Worm (Caenorhabditis elegans) whole organism, early embryonic: ENCODE results near the gene T06A10.2.

Experiments
- B0310.2 ChIP-seq: sonication (generic microtip); optimal IDR thresholded peaks from 2 replicates; lab custom pipeline; 2016; ENCODE audit warnings: mild to moderate bottlenecking, missing genetic modification characterization, missing compliant biosample characterization
- F13C5.2 ChIP-seq: sonication (generic microtip); optimal IDR thresholded peaks from 2 replicates; lab custom pipeline; 2017; ENCODE audit warnings: mild to moderate bottlenecking, missing genetic modification characterization, inconsistent platforms, missing compliant biosample characterization
- aly-1 ChIP-seq: sonication (generic microtip); optimal IDR thresholded peaks from 2 replicates; lab custom pipeline; 2016; ENCODE audit warnings: missing genetic modification characterization, missing compliant biosample characterization
- ama-1 ChIP-seq: fragments of 150-350 bp; optimal IDR thresholded peaks from 2 replicates; lab custom pipeline; 2014
- ceh-13 ChIP-seq: fragments of 200-800 bp; sonication (Bioruptor generic); optimal IDR thresholded peaks from 2 replicates; lab custom pipeline; 2018; ENCODE audit warnings: mild to moderate bottlenecking, missing genetic modification characterization, missing compliant biosample characterization
- ceh-36 ChIP-seq: sonication (generic microtip); optimal IDR thresholded peaks from 2 replicates; lab custom pipeline; 2016; ENCODE audit warnings: missing genetic modification characterization, inconsistent platforms, missing compliant biosample characterization
- ets-7 ChIP-seq: sonication (generic microtip); optimal IDR thresholded peaks from 2 replicates; lab custom pipeline; 2016; ENCODE audit warnings: missing genotype, missing genetic modification characterization, missing compliant biosample characterization
- flt-1 ChIP-seq: fragments of 200-800 bp; sonication (Bioruptor generic); IDR thresholded peaks from 2 replicates; pipeline ENCODE4 v1.3.6; 2022; ENCODE audit warnings: missing genetic modification characterization, missing compliant biosample characterization
- hmbx-1 ChIP-seq: sonication (generic microtip); optimal IDR thresholded peaks from 2 replicates; lab custom pipeline; 2016; ENCODE audit warnings: mild to moderate bottlenecking, missing genetic modification characterization, missing compliant biosample characterization
- hmg-4 ChIP-seq: fragments of 200-800 bp; sonication (Bioruptor generic); optimal IDR thresholded peaks from 2 replicates; lab custom pipeline; 2018; ENCODE audit warnings: mild to moderate bottlenecking, missing genetic modification characterization, missing compliant biosample characterization
- hnd-1 ChIP-seq: sonication (generic microtip); optimal IDR thresholded peaks from 2 replicates; lab custom pipeline; 2016; ENCODE audit warnings: missing genetic modification characterization, missing compliant biosample characterization
- pes-1 ChIP-seq: fragments of 200-800 bp; sonication (Bioruptor generic); IDR thresholded peaks from 2 replicates; pipeline ENCODE4 v1.3.6; 2022; ENCODE audit warnings: missing genetic modification reagents, missing genetic modification characterization, missing compliant biosample characterization
- scrt-1 ChIP-seq: fragments of 200-800 bp; sonication (Bioruptor generic); IDR thresholded peaks from 2 replicates; pipeline ENCODE4 v1.3.6; 2022; ENCODE audit warnings: missing genetic modification characterization, missing compliant biosample characterization
- sea-1 ChIP-seq: fragments of 200-800 bp; sonication (Bioruptor generic); conservative IDR thresholded peaks from 2 replicates; pipeline ENCODE4 v1.3.6; 2022; ENCODE audit warnings: missing genetic modification characterization, missing compliant biosample characterization
- tbx-11 ChIP-seq: fragments of 200-800 bp; sonication (Bioruptor generic); IDR thresholded peaks from 2 replicates; pipeline ENCODE4 v1.3.6; 2022; ENCODE audit warnings: missing genetic modification characterization, missing compliant biosample characterization
- tbx-37 ChIP-seq: fragments of 200-800 bp; sonication (Bioruptor generic); conservative IDR thresholded peaks from 2 replicates; pipeline ENCODE4 v1.3.6; 2022; ENCODE audit warnings: missing genetic modification reagents, missing genetic modification characterization, missing compliant biosample characterization
- tra-4 ChIP-seq: sonication (generic microtip); optimal IDR thresholded peaks from 2 replicates; lab custom pipeline; 2017; ENCODE audit warnings: missing genetic modification characterization, missing compliant biosample characterization

The T06A10.2 gene

ce11 chrIV:16936053-16936452, 40.7 kb downstream of the T06A10.2 start:
- TF ChIP-seq tbx-37 (no peak), pes-1 (GFP tag; lab: Robert Waterston, UW) (no peak), flt-1 (GFP tag; lab: Robert Waterston, UW) (no peak), sea-1 (GFP tag; lab: Robert Waterston, UW) (no peak), hnd-1 (tag; lab: Kevin White, UChicago) (no peak), F13C5.2 (tag; lab: Kevin White, UChicago) (no peak), aly-1 (no peak), hmg-4 (no peak), B0310.2 (tag; lab: Kevin White, UChicago) (no peak), ama-1 (lab: Kevin White, UChicago) (no peak), ceh-13 (GFP tag; lab: Kevin White, UChicago) (no peak), tbx-11 (no peak), tra-4 (tag; lab: Kevin White, UChicago) (no peak), ceh-36 (no peak), hmbx-1 (tag; lab: Kevin White, UChicago) (no peak), ets-7 (tag; lab: Kevin White, UChicago) (no peak), scrt-1 (no peak)

ce11 chrIV:16939001-16939400, 43.6 kb downstream of the T06A10.2 start, which contains the start of gene Y116A8C.10:
Gene Y116A8C.10, minus strand, starts transcription at chrIV:16939101.
- TF ChIP-seq hnd-1 (tag; lab: Kevin White, UChicago) (no peak), aly-1 (no peak), ceh-36 (no peak), tbx-11 (no peak), sea-1 (GFP tag; lab: Robert Waterston, UW) (no peak), scrt-1 (no peak), F13C5.2 (tag; lab: Kevin White, UChicago) (no peak), tbx-37 (no peak), ceh-13 (GFP tag; lab: Kevin White, UChicago) (no peak), pes-1 (GFP tag; lab: Robert Waterston, UW) (no peak), ama-1 (lab: Kevin White, UChicago) (no peak), hmbx-1 (tag; lab: Kevin White, UChicago) (no peak)
